Worm (Caenorhabditis elegans) whole organism, L4 larva: ENCODE results near the gene F58G6.7.

ENCODE experiments used
- D1046.2 ChIP-seq: fragments of 200-800 bp; sonication (Bioruptor generic); IDR thresholded peaks from 2 replicates; pipeline ENCODE4 v1.3.6; 2022; ENCODE audit warnings: missing genetic modification characterization, missing compliant biosample characterization
- F37D6.2 ChIP-seq: sonication (generic microtip); optimal IDR thresholded peaks from 2 replicates; lab custom pipeline; 2016; ENCODE audit warnings: mild to moderate bottlenecking, missing genetic modification characterization, missing compliant biosample characterization
- F49E8.2 ChIP-seq: sonication (generic microtip); optimal IDR thresholded peaks from 2 replicates; lab custom pipeline; 2016; ENCODE audit warnings: missing compliant biosample characterization, mild to moderate bottlenecking, missing genetic modification characterization, borderline replicate concordance
- T26A8.4 ChIP-seq: fragments of 200-800 bp; sonication (Bioruptor generic); IDR thresholded peaks from 2 replicates; pipeline ENCODE4 v1.3.6; 2022; ENCODE audit warnings: missing genetic modification characterization, missing compliant biosample characterization
- Y5F2A.4 ChIP-seq: fragments of 200-800 bp; sonication (Bioruptor generic); optimal IDR thresholded peaks from 2 replicates; lab custom pipeline; 2018; ENCODE audit warnings: mild to moderate bottlenecking, missing genetic modification characterization, missing compliant biosample characterization
- Y75B8A.6 ChIP-seq: fragments of 200-800 bp; sonication (Bioruptor generic); IDR thresholded peaks from 2 replicates; pipeline ENCODE4 v1.3.6; 2022; ENCODE audit warnings: missing genetic modification reagents, missing genetic modification characterization, missing compliant biosample characterization
- ZK337.2 ChIP-seq: fragments of 200-800 bp; sonication (Bioruptor generic); IDR thresholded peaks from 2 replicates; pipeline ENCODE4 v1.3.6; 2022; ENCODE audit warnings: missing genetic modification reagents, missing genetic modification characterization, missing compliant biosample characterization
- aha-1 ChIP-seq: fragments of 150-350 bp; peaks from one replicate; lab custom pipeline; 2014; ENCODE audit warnings: missing biosample characterization, missing genetic modification characterization
- aly-2 ChIP-seq: sonication (generic microtip); optimal IDR thresholded peaks from 2 replicates; lab custom pipeline; 2018; ENCODE audit warnings: missing biosample characterization, missing genetic modification characterization
- ama-1 ChIP-seq: fragments of 150-350 bp; optimal IDR thresholded peaks from 2 replicates; lab custom pipeline; 2014; ENCODE audit warnings: inconsistent platforms, mixed read lengths
- attf-4 ChIP-seq: sonication (generic microtip); optimal IDR thresholded peaks from 3 replicates; lab custom pipeline; 2017; ENCODE audit warnings: missing biosample characterization, missing genetic modification characterization
- ceh-20 ChIP-seq: fragments of 200-800 bp; sonication (Bioruptor generic); IDR thresholded peaks from 2 replicates; pipeline ENCODE4 v1.3.6; 2022; ENCODE audit warnings: missing genetic modification reagents, missing genetic modification characterization, missing compliant biosample characterization
- ceh-28 ChIP-seq: fragments of 150-350 bp; optimal IDR thresholded peaks from 2 replicates; lab custom pipeline; 2014; ENCODE audit warnings: missing biosample characterization, missing genetic modification reagents, missing genetic modification characterization
- ceh-62 ChIP-seq: sonication (generic microtip); optimal IDR thresholded peaks from 2 replicates; lab custom pipeline; 2017; ENCODE audit warnings: missing biosample characterization, missing genetic modification characterization
- daf-16 ChIP-seq, 3 experiments: sonication (generic microtip); optimal IDR thresholded peaks; 2 replicates each; lab custom pipeline; 2016 to 2017; ENCODE audit warnings: missing genetic modification characterization in 3 of 3, missing genetic modification reagents in 3 of 3, mild to moderate bottlenecking in 2 of 3, missing compliant biosample characterization in 2 of 3, missing biosample characterization in 1 of 3, moderate library complexity in 1 of 3
- daf-19 ChIP-seq: fragments of 200-800 bp; sonication (Bioruptor generic); conservative IDR thresholded peaks from 2 replicates; pipeline ENCODE4 v1.3.6; 2022; ENCODE audit warnings: missing genetic modification characterization, missing compliant biosample characterization
- dmd-6 ChIP-seq: fragments of 200-800 bp; sonication (Bioruptor generic); IDR thresholded peaks from 2 replicates; pipeline ENCODE4 v1.3.6; 2022; ENCODE audit warnings: missing genetic modification reagents, missing genetic modification characterization, missing compliant biosample characterization
- dpl-1 ChIP-seq: fragments of 150-350 bp; optimal IDR thresholded peaks from 2 replicates; lab custom pipeline; 2014; ENCODE audit warnings: missing biosample characterization, missing genetic modification reagents, missing genetic modification characterization
- dve-1 ChIP-seq: sonication (generic microtip); optimal IDR thresholded peaks from 2 replicates; lab custom pipeline; 2017; ENCODE audit warnings: antibody characterized with exemption, mild to moderate bottlenecking, missing genetic modification characterization, missing compliant biosample characterization; ENCODE audit not compliant: insufficient read depth
- egl-43 ChIP-seq: fragments of 200-800 bp; sonication (Bioruptor generic); IDR thresholded peaks from 2 replicates; pipeline ENCODE4 v1.3.6; 2022; ENCODE audit warnings: missing genetic modification reagents, missing genetic modification characterization, missing compliant biosample characterization
- hif-1 ChIP-seq, 2 experiments: sonication (generic microtip); optimal IDR thresholded peaks; 2 replicates each; lab custom pipeline; 2016 to 2017; ENCODE audit warnings: missing compliant biosample characterization in 2 of 2, missing genetic modification characterization in 2 of 2, missing genetic modification reagents in 2 of 2, missing genotype in 2 of 2, mild to moderate bottlenecking in 1 of 2
- hlh-30 ChIP-seq: sonication (generic microtip); optimal IDR thresholded peaks from 2 replicates; lab custom pipeline; 2017; ENCODE audit warnings: antibody characterized with exemption, mild to moderate bottlenecking, missing genetic modification characterization, missing compliant biosample characterization; ENCODE audit not compliant: insufficient read depth
- hmg-1.1 ChIP-seq: fragments of 200-800 bp; sonication (Bioruptor generic); IDR thresholded peaks from 2 replicates; pipeline ENCODE4 v1.3.6; 2022; ENCODE audit warnings: missing genetic modification reagents, missing genetic modification characterization, missing compliant biosample characterization
- jun-1 ChIP-seq: fragments of 150-350 bp; optimal IDR thresholded peaks from 2 replicates; lab custom pipeline; 2014; ENCODE audit warnings: missing biosample characterization, missing genetic modification reagents, missing genetic modification characterization
- lin-1 ChIP-seq: fragments of 200-800 bp; sonication (Bioruptor generic); IDR thresholded peaks from 2 replicates; pipeline ENCODE4 v1.3.6; 2022; ENCODE audit warnings: missing genetic modification reagents, missing genetic modification characterization, missing compliant biosample characterization
- lin-15B ChIP-seq: fragments of 150-350 bp; sonication (generic microtip); optimal IDR thresholded peaks from 3 replicates; lab custom pipeline; 2014; ENCODE audit warnings: missing biosample characterization, missing genetic modification characterization
- lin-29 ChIP-seq: fragments of 200-800 bp; sonication (Bioruptor generic); IDR thresholded peaks from 2 replicates; pipeline ENCODE4 v1.3.6; 2022; ENCODE audit warnings: missing genetic modification reagents, missing genetic modification characterization, missing compliant biosample characterization
- lsy-2 ChIP-seq, 2 experiments: fragments of 150-350 bp in 1 of 2; sonication (generic microtip) in 1 of 2; optimal IDR thresholded peaks; 2 replicates each; lab custom pipeline; 2014 to 2017; ENCODE audit warnings: missing biosample characterization in 2 of 2, missing genetic modification characterization in 2 of 2
- mdl-1 ChIP-seq, 2 experiments: fragments of 150-350 bp in 1 of 2; sonication (generic microtip) in 1 of 2; optimal IDR thresholded peaks; 2 replicates each; lab custom pipeline; 2014 to 2017; ENCODE audit warnings: missing biosample characterization in 2 of 2, missing genetic modification characterization in 2 of 2
- mdt-29 ChIP-seq: fragments of 200-800 bp; sonication (Bioruptor generic); IDR thresholded peaks from 2 replicates; pipeline ENCODE4 v1.3.6; 2022; ENCODE audit warnings: missing genetic modification reagents, missing genetic modification characterization, missing compliant biosample characterization
- mxl-3 ChIP-seq: fragments of 200-800 bp; sonication (Bioruptor generic); optimal IDR thresholded peaks from 2 replicates; lab custom pipeline; 2018; ENCODE audit warnings: mild to moderate bottlenecking, missing genetic modification characterization, missing compliant biosample characterization
- nhr-25 ChIP-seq: sonication (generic microtip); optimal IDR thresholded peaks from 2 replicates; lab custom pipeline; 2017; ENCODE audit warnings: missing genetic modification characterization, mild to moderate bottlenecking, missing compliant biosample characterization, antibody characterized with exemption, moderate library complexity, borderline replicate concordance; ENCODE audit not compliant: insufficient read depth
- nhr-28 ChIP-seq: fragments of 150-350 bp; optimal IDR thresholded peaks from 2 replicates; lab custom pipeline; 2014; ENCODE audit warnings: missing biosample characterization, missing genetic modification characterization
- nhr-42 ChIP-seq: fragments of 200-800 bp; sonication (Bioruptor generic); IDR thresholded peaks from 2 replicates; pipeline ENCODE4 v1.3.6; 2022; ENCODE audit warnings: missing genetic modification characterization, missing compliant biosample characterization
- nhr-6 ChIP-seq: fragments of 150-350 bp; optimal IDR thresholded peaks from 2 replicates; lab custom pipeline; 2014; ENCODE audit warnings: missing biosample characterization, missing genetic modification characterization
- pha-4 ChIP-seq, 2 experiments: fragments of 150-350 bp in 1 of 2; fragments of 200-800 bp in 1 of 2; sonication (Bioruptor generic) in 1 of 2; IDR thresholded peaks in 1 of 2; optimal IDR thresholded peaks in 1 of 2; 2 replicates each; pipeline versions ENCODE4 v1.3.6 to Lab custom; 2014 to 2022; ENCODE audit warnings: missing genetic modification characterization in 2 of 2, missing genetic modification reagents in 2 of 2, missing biosample characterization in 1 of 2, missing compliant biosample characterization in 1 of 2
- rbr-2 ChIP-seq: sonication (generic microtip); optimal IDR thresholded peaks from 2 replicates; lab custom pipeline; 2016; ENCODE audit warnings: missing genotype, missing genetic modification characterization, missing compliant biosample characterization
- saeg-2 ChIP-seq: fragments of 200-800 bp; sonication (Bioruptor generic); IDR thresholded peaks from 2 replicates; pipeline ENCODE4 v1.3.6; 2022; ENCODE audit warnings: missing genetic modification reagents, missing genetic modification characterization, missing compliant biosample characterization
- sdz-12 ChIP-seq: fragments of 200-800 bp; sonication (Bioruptor generic); optimal IDR thresholded peaks from 2 replicates; lab custom pipeline; 2018; ENCODE audit warnings: mild to moderate bottlenecking, missing genetic modification characterization, missing compliant biosample characterization
- set-16 ChIP-seq: fragments of 200-800 bp; sonication (Bioruptor generic); IDR thresholded peaks from 2 replicates; pipeline ENCODE4 v1.3.6; 2022; ENCODE audit warnings: missing genetic modification reagents, missing genetic modification characterization, missing compliant biosample characterization
- skn-1 ChIP-seq: fragments of 150-350 bp; optimal IDR thresholded peaks from 2 replicates; lab custom pipeline; 2014; ENCODE audit warnings: missing biosample characterization, missing genetic modification characterization
- snpc-1.2 ChIP-seq: fragments of 200-800 bp; sonication (Bioruptor generic); IDR thresholded peaks from 2 replicates; pipeline ENCODE4 v1.3.6; 2022; ENCODE audit warnings: missing genetic modification reagents, missing genetic modification characterization, missing compliant biosample characterization
- tra-1 ChIP-seq: fragments of 200-800 bp; sonication (Bioruptor generic); IDR thresholded peaks from 2 replicates; pipeline ENCODE4 v1.3.6; 2022; ENCODE audit warnings: missing genetic modification reagents, missing genetic modification characterization, missing compliant biosample characterization
- unc-130 ChIP-seq: sonication (generic microtip); optimal IDR thresholded peaks from 2 replicates; lab custom pipeline; 2016; ENCODE audit warnings: missing genetic modification reagents, missing genetic modification characterization, missing compliant biosample characterization
- unc-39 ChIP-seq: sonication (generic microtip); optimal IDR thresholded peaks from 2 replicates; lab custom pipeline; 2017; ENCODE audit warnings: missing biosample characterization, missing genetic modification characterization
- ztf-11 ChIP-seq: fragments of 150-350 bp; optimal IDR thresholded peaks from 2 replicates; lab custom pipeline; 2014; ENCODE audit warnings: missing biosample characterization, missing genetic modification characterization

Gene F58G6.7

DNA sequence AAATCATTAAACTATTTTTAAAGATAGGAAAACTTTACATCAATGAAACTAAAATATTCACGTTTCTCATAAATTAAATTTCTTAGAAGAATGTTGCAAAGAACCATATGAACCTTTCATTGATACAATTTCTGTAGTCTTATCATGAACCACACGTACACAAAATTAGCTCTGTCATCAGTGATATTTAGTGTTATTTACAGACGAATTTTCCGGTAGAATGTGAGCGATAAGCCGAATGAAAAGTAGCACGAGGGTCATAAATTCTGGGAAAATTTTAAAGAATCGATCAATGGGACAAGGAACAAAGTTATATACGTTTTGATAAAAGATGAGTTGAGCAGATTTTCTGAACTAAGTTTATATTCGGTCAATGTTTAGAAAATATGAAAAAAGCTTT lies 22.4 kb downstream of the F58G6.7 start (continued):
- no peak for TF ChIP-seq unc-39 (tag; lab: Kevin White, UChicago)
- no peak for TF ChIP-seq lin-15B (tag; lab: Kevin White, UChicago)
- no peak for TF ChIP-seq ZK337.2 (GFP tag; lab: Robert Waterston, UW)
- no peak for TF ChIP-seq sdz-12 (GFP tag; lab: Kevin White, UChicago)

DNA sequence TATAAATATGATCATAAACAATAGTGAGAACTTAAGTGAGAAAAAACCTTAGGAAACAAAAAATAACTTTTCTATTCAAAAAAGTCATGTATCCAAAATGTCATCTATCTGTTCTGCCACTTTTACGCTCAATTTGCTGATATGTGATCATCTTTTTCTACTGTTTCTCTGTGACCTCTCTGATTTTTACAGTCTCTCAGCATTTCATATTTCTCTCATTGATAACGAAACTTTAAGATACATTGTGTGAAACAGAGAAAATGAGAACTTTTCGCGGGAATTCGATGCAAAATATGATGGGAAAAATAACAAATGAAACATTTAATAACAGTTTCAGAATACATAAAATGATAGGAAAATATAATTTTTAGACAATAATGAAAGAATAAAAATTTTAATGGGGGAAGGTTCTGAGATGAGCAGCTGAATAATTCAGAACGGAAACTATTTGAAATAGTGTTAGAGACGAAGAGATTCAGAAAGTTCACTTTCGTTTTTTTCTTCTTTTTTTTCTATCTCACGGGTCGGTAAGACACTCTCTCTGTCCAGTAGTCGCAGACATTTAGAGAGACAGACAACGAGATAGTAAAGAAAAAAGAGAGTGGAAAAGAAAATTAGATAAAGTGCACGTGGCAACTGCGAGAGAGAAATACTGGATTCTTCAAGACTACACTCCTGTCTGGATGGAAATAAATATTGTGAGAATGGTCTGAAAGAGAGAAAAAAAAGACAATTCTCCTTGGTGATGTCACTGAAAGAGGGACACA lies 23.3 kb downstream of the F58G6.7 start:
- TF ChIP-seq ceh-28 (tag; lab: Kevin White, UChicago) (no peak), rbr-2 (tag; lab: Kevin White, UChicago) (peak; percentile 67), attf-4 (tag; lab: Kevin White, UChicago) (no peak), ztf-11 (no peak), F49E8.2 (tag; lab: Kevin White, UChicago) (no peak), D1046.2 (GFP tag; lab: Robert Waterston, UW) (no peak), set-16 (GFP tag; lab: Robert Waterston, UW) (no peak), dmd-6 (GFP tag; lab: Robert Waterston, UW) (peak; percentile 92), hif-1 (tag; optimal IDR thresholded peaks at IDR 0.05; lab: Kevin White, UChicago) (peak in 1 of 2 experiments; percentile 81), nhr-28 (tag; lab: Kevin White, UChicago) (peak; percentile 89), hmg-1.1 (GFP tag; lab: Robert Waterston, UW) (peak; percentile 56), skn-1 (no peak), unc-130 (no peak), dve-1 (tag; lab: Kevin White, UChicago) (peak; percentile 74), ceh-20 (GFP tag; lab: Robert Waterston, UW) (no peak; the same call in 1 of the 2 replicates), mdl-1 (tag; optimal IDR thresholded peaks at IDR 0.05; lab: Kevin White, UChicago) (peak; percentile 94 to 99), dpl-1 (GFP tag; lab: Kevin White, UChicago) (peak; percentile 31), Y75B8A.6 (no peak), mdt-29 (GFP tag; lab: Robert Waterston, UW) (no peak), lin-29 (GFP tag; lab: Robert Waterston, UW) (peak; percentile 32; the same call in 1 of the 2 replicates), saeg-2 (GFP tag; lab: Robert Waterston, UW) (no peak), hlh-30 (tag; lab: Kevin White, UChicago) (peak; percentile 95), mxl-3 (peak; percentile 93), nhr-25 (tag; lab: Kevin White, UChicago) (peak; percentile 21), T26A8.4 (GFP tag; lab: Robert Waterston, UW) (peak; percentile 49; the same call in 1 of the 2 replicates), daf-19 (GFP tag; lab: Robert Waterston, UW) (no peak), daf-16 (GFP tag; optimal IDR thresholded peaks at IDR 0.05; lab: Kevin White, UChicago) (peak in 1 of 2 experiments; percentile 46), daf-16 (tag; optimal IDR thresholded peaks at IDR 0.05; lab: Kevin White, UChicago) (peak; percentile 76), egl-43 (no peak), ceh-62 (no peak), nhr-42 (GFP tag; lab: Robert Waterston, UW) (no peak), lsy-2 (tag; optimal IDR thresholded peaks at IDR 0.05; lab: Kevin White, UChicago) (peak; percentile 9 to 84), F37D6.2 (tag; lab: Kevin White, UChicago) (no peak), aha-1 (no peak), nhr-6 (tag; lab: Kevin White, UChicago) (no peak), aly-2 (tag; lab: Kevin White, UChicago) (no peak), Y5F2A.4 (GFP tag; lab: Kevin White, UChicago) (no peak), ama-1 (lab: Kevin White, UChicago) (no peak), snpc-1.2 (no peak), ZK337.2 (GFP tag; lab: Robert Waterston, UW) (no peak), pha-4 (GFP tag; IDR thresholded peaks at IDR 0.05; lab: Robert Waterston, UW) (no peak), pha-4 (tag; optimal IDR thresholded peaks at IDR 0.05; lab: Kevin White, UChicago) (peak; percentile 26), tra-1 (GFP tag; lab: Robert Waterston, UW) (peak; percentile 69), jun-1 (tag; lab: Kevin White, UChicago) (no peak), lin-1 (GFP tag; lab: Robert Waterston, UW) (peak; percentile 39)
